Worm (Caenorhabditis elegans) whole organism, L3 larva: Measurements from ENCODE around the gene F29A7.8.

Experiments
- ama-1 ChIP-seq: fragments of 150-350 bp; optimal IDR thresholded peaks from 2 replicates; lab custom pipeline; 2018
- egl-5 ChIP-seq: fragments of 150-350 bp; optimal IDR thresholded peaks from 2 replicates; lab custom pipeline; 2017; ENCODE audit warnings: missing biosample characterization, missing genetic modification reagents, missing genetic modification characterization, inconsistent platforms
- lin-15B ChIP-seq: fragments of 150-350 bp; optimal IDR thresholded peaks from 2 replicates; lab custom pipeline; 2014; ENCODE audit warnings: missing biosample characterization, missing genetic modification characterization
- lin-39 ChIP-seq: fragments of 150-350 bp; optimal IDR thresholded peaks from 2 replicates; lab custom pipeline; 2018; ENCODE audit warnings: missing biosample characterization, missing genetic modification reagents, missing genetic modification characterization
- nhr-76 ChIP-seq: fragments of 150-350 bp; sonication (generic microtip); optimal IDR thresholded peaks from 5 replicates; lab custom pipeline; 2014; ENCODE audit warnings: missing biosample characterization, missing genetic modification characterization
- tbx-2 ChIP-seq: sonication (generic microtip); optimal IDR thresholded peaks from 2 replicates; lab custom pipeline; 2016; ENCODE audit warnings: mild to moderate bottlenecking, missing genetic modification characterization, missing compliant biosample characterization
- zag-1 ChIP-seq: fragments of 150-350 bp; optimal IDR thresholded peaks from 2 replicates; lab custom pipeline; 2014; ENCODE audit warnings: missing biosample characterization, missing genetic modification characterization

DNA sequence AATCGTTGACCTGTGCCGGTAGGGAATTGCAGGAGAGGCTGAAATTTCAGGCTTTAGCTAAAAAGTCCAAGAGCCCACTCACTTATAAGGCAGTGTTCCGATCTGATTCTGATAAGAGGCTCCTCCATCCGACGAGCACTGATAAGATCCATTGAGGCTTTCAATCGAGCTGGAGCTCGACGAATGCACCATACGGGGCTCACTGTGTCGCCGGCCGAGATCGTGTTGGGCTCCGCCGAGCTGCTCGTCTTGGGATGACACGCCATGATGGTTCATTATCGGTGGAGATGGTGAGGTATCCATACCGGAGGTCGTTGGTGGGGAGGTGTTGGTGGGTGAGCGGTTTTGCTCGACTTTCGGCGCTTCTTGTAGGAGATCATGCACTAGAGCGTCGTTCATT, 38.6 kb upstream of the F29A7.8 start:
- TF ChIP-seq zag-1 (tag; lab: Kevin White, UChicago) (no peak), lin-39 (tag; lab: Kevin White, UChicago) (no peak), nhr-76 (tag; lab: Kevin White, UChicago) (no peak), ama-1 (no peak), egl-5 (tag; lab: Kevin White, UChicago) (no peak), lin-15B (tag; lab: Kevin White, UChicago) (no peak), tbx-2 (tag; lab: Kevin White, UChicago) (no peak)
